Fruit fly (Drosophila melanogaster) whole organism, embryonic: ENCODE measurements around the gene CG42529.

Experiments used
- Awh ChIP-seq: fragments of 200-800 bp; sonication (Bioruptor generic); IDR thresholded peaks from 2 replicates; pipeline ENCODE4, ENCODE4 v1.3.6; 2022; ENCODE audit warnings: missing biosample characterization, missing genetic modification characterization
- CG1233 ChIP-seq: fragments of 200-800 bp; sonication (Bioruptor generic); optimal IDR thresholded peaks from 4 replicates; lab custom pipeline; 2018; ENCODE audit warnings: missing biosample characterization, mild to moderate bottlenecking, missing genetic modification characterization
- CG12942 ChIP-seq: fragments of 200-800 bp; sonication (Bioruptor generic); optimal IDR thresholded peaks from 3 replicates; lab custom pipeline; 2016; ENCODE audit warnings: missing biosample characterization, missing genetic modification characterization
- CG1529 ChIP-seq: fragments of 200-800 bp; sonication (Bioruptor generic); optimal IDR thresholded peaks from 3 replicates; lab custom pipeline; 2018; ENCODE audit warnings: missing biosample characterization, missing genetic modification characterization
- CG17359 ChIP-seq: fragments of 200-800 bp; sonication (Bioruptor generic); optimal IDR thresholded peaks from 3 replicates; lab custom pipeline; 2018; ENCODE audit warnings: missing biosample characterization, mild to moderate bottlenecking, missing genetic modification characterization, moderate library complexity
- CG17385 ChIP-seq: fragments of 200-800 bp; sonication (Bioruptor generic); optimal IDR thresholded peaks from 3 replicates; lab custom pipeline; 2018; ENCODE audit warnings: missing biosample characterization, mild to moderate bottlenecking, missing genetic modification characterization
- CG3726 ChIP-seq: fragments of 200-800 bp; sonication (Bioruptor generic); IDR thresholded peaks from 3 replicates; pipeline ENCODE4, ENCODE4 v1.3.6; 2022; ENCODE audit warnings: missing biosample characterization, missing genetic modification characterization
- CG4854 ChIP-seq: fragments of 200-800 bp; sonication (Bioruptor generic); optimal IDR thresholded peaks from 2 replicates; lab custom pipeline; 2016; ENCODE audit warnings: missing biosample characterization, missing genetic modification characterization, inconsistent platforms
- CG6791 ChIP-seq: fragments of 200-800 bp; sonication (Bioruptor generic); IDR thresholded peaks from 3 replicates; pipeline ENCODE4 v1.3.6; 2022; ENCODE audit warnings: missing biosample characterization, missing genetic modification characterization; ENCODE audit not compliant: partially characterized antibody
- CG7372 ChIP-seq: fragments of 200-800 bp; sonication (Bioruptor generic); IDR thresholded peaks from 2 replicates; pipeline ENCODE4 v1.3.6; 2022; ENCODE audit warnings: missing biosample characterization, missing genetic modification characterization
- CG8359 ChIP-seq: fragments of 200-800 bp; sonication (Bioruptor generic); optimal IDR thresholded peaks from 2 replicates; lab custom pipeline; 2017; ENCODE audit warnings: missing biosample characterization, mild to moderate bottlenecking, missing genetic modification characterization, borderline replicate concordance
- CG8765 ChIP-seq: fragments of 200-800 bp; sonication (Bioruptor generic); IDR thresholded peaks from 2 replicates; pipeline ENCODE4 v1.3.6; 2022; ENCODE audit warnings: missing biosample characterization, missing genetic modification characterization
- Doc2 ChIP-seq: fragments of 200-800 bp; sonication (Bioruptor generic); IDR thresholded peaks from 2 replicates; pipeline ENCODE4 v1.3.6; 2022; ENCODE audit warnings: missing biosample characterization, missing genetic modification characterization
- Gsc ChIP-seq: fragments of 200-800 bp; sonication (Bioruptor generic); IDR thresholded peaks from 2 replicates; pipeline ENCODE4 v1.3.6; 2022; ENCODE audit warnings: missing biosample characterization, missing genetic modification characterization
- Kr ChIP-seq: fragments of 200-800 bp; sonication (Bioruptor generic); optimal IDR thresholded peaks from 2 replicates; lab custom pipeline; 2017; ENCODE audit warnings: missing biosample characterization, mild to moderate bottlenecking, missing genetic modification characterization
- Med ChIP-seq: fragments of 200-800 bp; sonication (Bioruptor generic); peaks from one replicate; lab custom pipeline; 2016; ENCODE audit warnings: missing biosample characterization, missing genetic modification characterization, mild to moderate bottlenecking, inconsistent platforms, moderate library complexity
- Mes4 ChIP-seq: fragments of 200-800 bp; sonication (Bioruptor generic); optimal IDR thresholded peaks from 2 replicates; lab custom pipeline; 2016; ENCODE audit warnings: missing biosample characterization, missing genetic modification characterization
- Nf-YC ChIP-seq: fragments of 200-800 bp; optimal IDR thresholded peaks from 3 replicates; lab custom pipeline; 2019; ENCODE audit warnings: missing biosample characterization, mild to moderate bottlenecking, missing genetic modification characterization, moderate library complexity
- Pdp1 ChIP-seq, 2 experiments: fragments of 200-800 bp; sonication (Bioruptor generic); optimal IDR thresholded peaks; 3 replicates each; lab custom pipeline; 2016; ENCODE audit warnings: missing biosample characterization in 2 of 2, missing genetic modification characterization in 2 of 2, mild to moderate bottlenecking in 1 of 2, moderate library complexity in 1 of 2
- Sry-δ ChIP-seq: fragments of 200-800 bp; sonication (Bioruptor generic); optimal IDR thresholded peaks from 2 replicates; lab custom pipeline; 2016; ENCODE audit warnings: missing biosample characterization, missing genetic modification characterization
- Trl ChIP-seq, 3 experiments: fragments of >200 bp in 2 of 3; fragments of 200-800 bp in 1 of 3; sonication (Bioruptor generic) in 1 of 3; optimal IDR thresholded peaks; 2 replicates in 1 of 3; 3 replicates in 2 of 3; lab custom pipeline; 2016 to 2017; ENCODE audit warnings: missing biosample characterization in 1 of 3, missing genetic modification characterization in 1 of 3
- abd-A ChIP-seq: fragments of 200-800 bp; sonication (Bioruptor generic); optimal IDR thresholded peaks from 3 replicates; lab custom pipeline; 2019; ENCODE audit warnings: missing biosample characterization, mild to moderate bottlenecking, missing genetic modification characterization, moderate library complexity
- chif ChIP-seq, 2 experiments: fragments of 200-800 bp; sonication (Bioruptor generic); optimal IDR thresholded peaks; 3 replicates each; lab custom pipeline; 2016; ENCODE audit warnings: missing biosample characterization in 2 of 2, missing genetic modification characterization in 2 of 2
- chinmo ChIP-seq: fragments of 200-800 bp; sonication (Bioruptor generic); IDR thresholded peaks from 4 replicates; pipeline ENCODE4 v1.3.6; 2022; ENCODE audit warnings: missing biosample characterization, missing genetic modification characterization; ENCODE audit not compliant: partially characterized antibody
- chn ChIP-seq: fragments of 200-800 bp; sonication (Bioruptor generic); optimal IDR thresholded peaks from 2 replicates; lab custom pipeline; 2016; ENCODE audit warnings: missing biosample characterization, missing genetic modification characterization
- gfzf ChIP-seq: fragments of 200-800 bp; sonication (Bioruptor generic); optimal IDR thresholded peaks from 2 replicates; lab custom pipeline; 2016; ENCODE audit warnings: missing biosample characterization, mild to moderate bottlenecking, missing genetic modification characterization, moderate library complexity
- jigr1 ChIP-seq: fragments of 200-800 bp; sonication (Bioruptor generic); IDR thresholded peaks from 3 replicates; pipeline ENCODE4 v1.3.6; 2022; ENCODE audit warnings: missing biosample characterization, missing genetic modification characterization
- nom ChIP-seq: fragments of 200-800 bp; sonication (Bioruptor generic); optimal IDR thresholded peaks from 2 replicates; lab custom pipeline; 2017; ENCODE audit warnings: missing biosample characterization, missing genetic modification characterization, mild to moderate bottlenecking, moderate library complexity, missing genetic modification reagents
- oc ChIP-seq: fragments of 200-800 bp; sonication (Bioruptor generic); optimal IDR thresholded peaks from 2 replicates; lab custom pipeline; 2018; ENCODE audit warnings: missing biosample characterization, mild to moderate bottlenecking, missing genetic modification characterization, moderate library complexity
- pros ChIP-seq: fragments of 200-800 bp; sonication (Bioruptor generic); optimal IDR thresholded peaks from 3 replicates; lab custom pipeline; 2019; ENCODE audit warnings: missing biosample characterization, mild to moderate bottlenecking, missing genetic modification characterization, moderate library complexity
- sd ChIP-seq: fragments of 200-800 bp; sonication (Bioruptor generic); optimal IDR thresholded peaks from 3 replicates; lab custom pipeline; 2018; ENCODE audit warnings: missing biosample characterization, mild to moderate bottlenecking, missing genetic modification characterization, moderate library complexity
- sqz ChIP-seq: fragments of 200-800 bp; sonication (Bioruptor generic); optimal IDR thresholded peaks from 3 replicates; lab custom pipeline; 2018; ENCODE audit warnings: missing biosample characterization, mild to moderate bottlenecking, missing genetic modification characterization
- vvl ChIP-seq: fragments of 200-800 bp; sonication (Bioruptor generic); IDR thresholded peaks from 2 replicates; pipeline ENCODE4 v1.3.6; 2022; ENCODE audit warnings: missing biosample characterization, missing genetic modification characterization

CG42529 gene

dm6 chr3L:19695057-19695627, 33.7 kb upstream of the CG42529 start, which contains the start of gene verm (continued):
- TF ChIP-seq jigr1 (GFP tag; lab: Robert Waterston, UW) (no peak), CG4854 (GFP tag; lab: Kevin White, UChicago) (no peak), Sry-δ (GFP tag; lab: Kevin White, UChicago) (no peak), CG6791 (GFP tag; lab: Robert Waterston, UW) (0 out of 3 replicates have a peak, but pooled peaks have one; percentile 48), CG8765 (peak; percentile 47; the same call in 1 of the 2 replicates), Trl (optimal IDR thresholded peaks at IDR 0.05; lab: Kevin White, UChicago) (no peak), Trl (GFP tag; optimal IDR thresholded peaks at IDR 0.05; lab: Kevin White, UChicago) (no peak), chn (GFP tag; lab: Kevin White, UChicago) (no peak)

- TF ChIP-seq sd (peak; percentile 35), Gsc (GFP tag; lab: Robert Waterston, UW) (no peak), Nf-YC (tag; lab: Kevin White, UChicago) (no peak), Pdp1 (GFP tag; optimal IDR thresholded peaks at IDR 0.05; lab: Kevin White, UChicago) (peak in 1 of 2 experiments; percentile 42), Med (GFP tag; lab: Kevin White, UChicago) (peak; percentile 32), oc (peak; percentile 5), nom (GFP tag; lab: Kevin White, UChicago) (peak; percentile 43), gfzf (GFP tag; lab: Kevin White, UChicago) (no peak)
Observed at dm6 chr3L:19696073-19696960, 32.5 kb upstream of the CG42529 start.

- TF ChIP-seq CG1233 (GFP tag; lab: Kevin White, UChicago) (no peak), vvl (GFP tag; lab: Robert Waterston, UW) (peak; percentile 49; the same call in 1 of the 2 replicates), CG6791 (GFP tag; lab: Robert Waterston, UW) (no peak), Mes4 (GFP tag; lab: Kevin White, UChicago) (no peak), CG8359 (GFP tag; lab: Kevin White, UChicago) (no peak), Doc2 (GFP tag; lab: Robert Waterston, UW) (no peak), CG17385 (GFP tag; lab: Kevin White, UChicago) (peak; percentile 22), sd (peak; percentile 10), CG1529 (GFP tag; lab: Kevin White, UChicago) (no peak), oc (peak; percentile 53), chinmo (GFP tag; lab: Robert Waterston, UW) (0 out of 4 replicates have a peak, but pooled peaks have one; percentile 73), CG12942 (GFP tag; lab: Kevin White, UChicago) (no peak), Awh (GFP tag; lab: Robert Waterston, UW) (peak; percentile 96), Pdp1 (GFP tag; optimal IDR thresholded peaks at IDR 0.05; lab: Kevin White, UChicago) (peak in 1 of 2 experiments; percentile 38), CG3726 (GFP tag; lab: Robert Waterston, UW) (no peak), Kr (GFP tag; lab: Kevin White, UChicago) (no peak), sqz (peak; percentile 15), abd-A (tag; lab: Kevin White, UChicago) (peak; percentile 91), CG7372 (GFP tag; lab: Robert Waterston, UW) (0 out of 2 replicates have a peak, but pooled peaks have one; percentile 3), pros (GFP tag; lab: Kevin White, UChicago) (peak; percentile 80), CG17359 (tag; lab: Kevin White, UChicago) (no peak), chif (GFP tag; optimal IDR thresholded peaks at IDR 0.05; lab: Kevin White, UChicago) (no peak)
Observed at dm6 chr3L:19697395-19697978, 31.3 kb upstream of the CG42529 start.
